Comparison of ENCODE assay signal across 7 worm cellular contexts in the genomic region with DNA sequence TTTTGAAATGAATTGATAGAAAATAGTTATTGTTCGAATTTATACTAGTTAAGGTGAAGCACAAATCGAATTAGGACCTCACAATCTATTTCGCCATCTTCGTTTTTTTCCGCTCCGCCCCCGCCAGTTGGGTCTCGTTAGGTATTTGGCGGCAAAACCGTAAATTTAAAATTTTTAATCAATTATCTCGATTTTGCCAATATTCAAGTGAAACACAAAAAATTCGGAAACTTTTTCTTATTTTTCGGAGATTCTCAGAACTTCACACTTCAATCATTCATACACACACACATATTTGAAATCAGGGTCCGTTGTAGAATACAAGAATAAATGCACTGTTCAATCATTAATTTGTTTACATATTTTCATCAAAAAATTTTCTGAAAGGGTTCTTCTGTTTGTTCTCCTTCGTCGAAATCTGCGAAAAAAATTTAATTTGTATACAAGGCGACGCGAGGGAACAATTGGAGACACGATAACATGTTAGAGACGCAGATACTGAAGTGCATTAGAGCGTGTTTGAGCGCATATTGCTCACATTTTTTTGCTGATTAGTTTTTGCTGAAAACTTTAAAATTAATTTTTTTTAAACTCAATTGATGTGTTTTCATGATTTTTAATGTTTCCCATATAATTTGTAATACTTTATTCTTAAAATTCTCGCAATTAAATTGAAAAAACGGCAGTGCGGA.
TF ChIP-seq lines count a peak whose summit lies in the region.

A gene (minus strand): TSS at position 51 of the 692 bp plus-strand sequence.

TF ChIP-seq in whole organism, L1 larva, 84 proteins besides CTCF, POLR2A, EP300 and RAD21 (continues in another document):
- TF ChIP-seq pqm-1 (tag; optimal IDR thresholded peaks at IDR 0.05; lab: Kevin White, UChicago) (no peak), egl-13 (tag; optimal IDR thresholded peaks at IDR 0.05; lab: Kevin White, UChicago) (peak; percentile 34), zag-1 (tag; optimal IDR thresholded peaks at IDR 0.05; lab: Kevin White, UChicago) (no peak), lin-35 (GFP tag; optimal IDR thresholded peaks at IDR 0.05; lab: Kevin White, UChicago) (peak in 1 of 2 experiments; percentile 47), nhr-71 (tag; optimal IDR thresholded peaks at IDR 0.05; lab: Kevin White, UChicago) (no peak), nhr-76 (tag; optimal IDR thresholded peaks at IDR 0.05; lab: Kevin White, UChicago) (no peak), nhr-85 (tag; lab: Kevin White, UChicago) (no peak), mef-2 (tag; optimal IDR thresholded peaks at IDR 0.05; lab: Kevin White, UChicago) (no peak), snu-23 (GFP tag; optimal IDR thresholded peaks at IDR 0.05; lab: Kevin White, UChicago) (peak; percentile 20), efl-1 (optimal IDR thresholded peaks at IDR 0.05; lab: Kevin White, UChicago) (peak; percentile 37 to 52), efl-1 (GFP tag; optimal IDR thresholded peaks at IDR 0.05 in 1 of 2; lab: Kevin White, UChicago) (peak in 1 of 2 experiments; percentile 27), mab-9 (GFP tag; IDR thresholded peaks at IDR 0.05; lab: Robert Waterston, UW) (no peak)

TF ChIP-seq in whole organism, L2 larva, 48 proteins besides CTCF, POLR2A, EP300 and RAD21:
- TF ChIP-seq egl-27 (tag; optimal IDR thresholded peaks at IDR 0.05; lab: Kevin White, UChicago) (no peak), alr-1 (tag; optimal IDR thresholded peaks at IDR 0.05; lab: Kevin White, UChicago) (no peak), C34F6.9 (tag; optimal IDR thresholded peaks at IDR 0.05; lab: Kevin White, UChicago) (peak; percentile 63), unc-55 (GFP tag; optimal IDR thresholded peaks at IDR 0.05; lab: Kevin White, UChicago) (peak; percentile 36), sem-4 (tag; optimal IDR thresholded peaks at IDR 0.05; lab: Kevin White, UChicago) (no peak), ztf-4 (tag; optimal IDR thresholded peaks at IDR 0.05; lab: Kevin White, UChicago) (no peak)

TF ChIP-seq in whole organism, L3 larva, 47 proteins besides CTCF, POLR2A, EP300 and RAD21:
- TF ChIP-seq daf-12 (tag; optimal IDR thresholded peaks at IDR 0.05; lab: Kevin White, UChicago) (no peak), lin-15B (tag; optimal IDR thresholded peaks at IDR 0.05; lab: Kevin White, UChicago) (peak; percentile 23), nfya-1 (tag; optimal IDR thresholded peaks at IDR 0.05; lab: Kevin White, UChicago; ENCODE audit: insufficient read depth) (peak; percentile 31), pqm-1 (tag; optimal IDR thresholded peaks at IDR 0.05; lab: Kevin White, UChicago) (peak; percentile 29)

TF ChIP-seq in whole organism, L4 larva, 104 proteins besides CTCF, POLR2A, EP300 and RAD21 (continues in another document):
- TF ChIP-seq mxl-2 (GFP tag; conservative IDR thresholded peaks at IDR 0.05; lab: Robert Waterston, UW) (no peak), mep-1 (tag; optimal IDR thresholded peaks at IDR 0.05; lab: Kevin White, UChicago) (no peak), attf-4 (tag; optimal IDR thresholded peaks at IDR 0.05; lab: Kevin White, UChicago) (no peak), nhr-237 (tag; optimal IDR thresholded peaks at IDR 0.05; lab: Kevin White, UChicago) (no peak), ceh-82 (tag; optimal IDR thresholded peaks at IDR 0.05; lab: Kevin White, UChicago) (no peak), ama-1 (optimal IDR thresholded peaks at IDR 0.05; lab: Kevin White, UChicago) (no peak), dmd-9 (GFP tag; IDR thresholded peaks at IDR 0.05; lab: Robert Waterston, UW) (no peak), hlh-30 (tag; optimal IDR thresholded peaks at IDR 0.05; lab: Kevin White, UChicago; ENCODE audit: insufficient read depth) (no peak), nhr-11 (tag; optimal IDR thresholded peaks at IDR 0.05; lab: Kevin White, UChicago) (no peak), zfp-3 (GFP tag; conservative IDR thresholded peaks at IDR 0.05; lab: Robert Waterston, UW) (no peak), pqm-1 (tag; optimal IDR thresholded peaks at IDR 0.05; lab: Kevin White, UChicago) (no peak), mxl-3 (GFP tag; optimal IDR thresholded peaks at IDR 0.05; lab: Kevin White, UChicago) (no peak), daf-16 (GFP tag; optimal IDR thresholded peaks at IDR 0.05; lab: Kevin White, UChicago) (no peak), daf-16 (tag; optimal IDR thresholded peaks at IDR 0.05; lab: Kevin White, UChicago) (peak; percentile 44), nhr-28 (tag; optimal IDR thresholded peaks at IDR 0.05; lab: Kevin White, UChicago) (peak; percentile 29)

TF ChIP-seq in whole organism, late embryonic, 69 proteins besides CTCF, POLR2A, EP300 and RAD21:
- peak; percentile 27; the same call in 1 of the 2 replicates for TF ChIP-seq sox-2 (GFP tag; IDR thresholded peaks at IDR 0.05; lab: Robert Waterston, UW)
- peak; percentile 88 for TF ChIP-seq unc-42 (tag; optimal IDR thresholded peaks at IDR 0.05; lab: Kevin White, UChicago)
- peak; percentile 61 for TF ChIP-seq ceh-14 (tag; optimal IDR thresholded peaks at IDR 0.05; lab: Kevin White, UChicago)
- TF ChIP-seq unc-3 (GFP tag; conservative IDR thresholded peaks at IDR 0.05; lab: Robert Waterston, UW) = no peak
- no peak for TF ChIP-seq unc-3 (tag; optimal IDR thresholded peaks at IDR 0.05; lab: Kevin White, UChicago)

TF ChIP-seq in whole organism, mixed stage, embryonic, 35 proteins besides CTCF, POLR2A, EP300 and RAD21:
- peak; percentile 2 for TF ChIP-seq nhr-237 (tag; optimal IDR thresholded peaks at IDR 0.05; lab: Kevin White, UChicago)
- TF ChIP-seq mep-1 (tag; optimal IDR thresholded peaks at IDR 0.05; lab: Kevin White, UChicago) = peak; percentile 27
- no peak for TF ChIP-seq cnd-1 (tag; optimal IDR thresholded peaks at IDR 0.05; lab: Kevin White, UChicago)
- no peak for TF ChIP-seq nhr-2 (tag; optimal IDR thresholded peaks at IDR 0.05; lab: Kevin White, UChicago)
- no peak for TF ChIP-seq unc-120 (tag; optimal IDR thresholded peaks at IDR 0.05; lab: Kevin White, UChicago; ENCODE audit: poor library complexity, severe bottlenecking)
- no peak for TF ChIP-seq zip-8 (tag; optimal IDR thresholded peaks at IDR 0.05; lab: Kevin White, UChicago)
- TF ChIP-seq ces-1 (GFP tag; optimal IDR thresholded peaks at IDR 0.05; lab: Kevin White, UChicago) = peak; percentile 89
- no peak for TF ChIP-seq flh-1 (GFP tag; optimal IDR thresholded peaks at IDR 0.05; lab: Kevin White, UChicago)
- no peak for TF ChIP-seq lin-13 (tag; optimal IDR thresholded peaks at IDR 0.05; lab: Kevin White, UChicago)
- no peak for TF ChIP-seq bed-3 (GFP tag; optimal IDR thresholded peaks at IDR 0.05; lab: Kevin White, UChicago)

TF ChIP-seq in whole organism, young adult, 124 proteins besides CTCF, POLR2A, EP300 and RAD21:
- no peak for TF ChIP-seq atf-7 (tag; optimal IDR thresholded peaks at IDR 0.05; lab: Kevin White, UChicago)
- TF ChIP-seq snpc-1.3 (tag; optimal IDR thresholded peaks at IDR 0.05; lab: Kevin White, UChicago; ENCODE audit: insufficient read depth) = peak; percentile 30
- TF ChIP-seq hmg-1.2 (GFP tag; IDR thresholded peaks at IDR 0.05; lab: Robert Waterston, UW) = peak; percentile 93
